Worm (Caenorhabditis elegans): Measurements from ENCODE around the gene cpg-8.

DNA sequence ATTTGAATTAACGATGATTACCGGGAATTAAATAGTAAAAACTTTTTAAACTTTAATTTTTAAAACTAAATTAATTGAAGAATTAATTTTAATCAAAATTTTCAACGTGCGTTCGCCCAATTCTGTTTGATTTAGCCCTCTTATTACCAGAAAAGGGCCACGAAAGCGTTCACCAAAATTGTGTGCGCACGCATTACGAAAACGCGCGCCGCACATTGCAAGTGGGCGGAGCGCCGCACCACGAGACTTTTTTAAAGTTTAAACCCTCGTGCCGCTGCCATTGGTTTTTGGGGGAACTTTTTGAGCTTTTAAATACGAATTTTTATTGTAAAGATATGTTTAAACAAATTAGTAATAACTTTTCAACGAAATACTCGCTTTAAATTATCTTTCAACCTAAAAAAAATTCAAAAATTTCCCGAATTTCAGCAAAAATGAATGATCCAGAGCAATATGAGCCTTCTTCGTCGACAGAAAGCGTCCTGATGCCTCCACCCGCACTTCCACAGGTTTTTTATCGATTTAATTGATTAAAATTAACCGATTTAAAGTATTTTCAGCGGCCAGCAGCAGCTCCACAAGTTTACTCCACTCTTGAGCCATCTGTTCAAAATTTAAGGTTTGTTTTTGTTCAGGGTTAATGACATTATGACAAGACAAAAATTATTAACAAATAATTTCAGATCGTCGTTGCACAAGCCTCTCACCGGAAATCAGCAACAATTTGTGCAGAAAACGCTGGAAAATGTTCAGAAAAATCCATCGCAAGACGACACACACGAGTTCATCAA is 5.4 kb downstream of the cpg-8 start, which contains the start of gene taf-10:
- TF ChIP-seq fos-1 (tag; optimal IDR thresholded peaks at IDR 0.05), result no peak
- TF ChIP-seq nhr-77 (tag; optimal IDR thresholded peaks at IDR 0.05), result no peak

Measured in whole organism, L3 larva.